Fruit fly (Drosophila melanogaster) whole organism, pupa: ENCODE results near the gene CG11498.

Experiments
- CG10348 ChIP-seq: fragments of 200-800 bp; sonication (Bioruptor generic); IDR thresholded peaks from 2 replicates; pipeline ENCODE4 v1.3.6; 2022; ENCODE audit warnings: missing biosample characterization, missing genetic modification characterization
- CG12605 ChIP-seq: fragments of 200-800 bp; sonication (Bioruptor generic); IDR thresholded peaks from 2 replicates; pipeline ENCODE4 v1.3.6; 2022; ENCODE audit warnings: missing biosample characterization, missing genetic modification characterization
- CG13204 ChIP-seq: fragments of 200-800 bp; sonication (Bioruptor generic); optimal IDR thresholded peaks from 2 replicates; lab custom pipeline; 2018; ENCODE audit warnings: missing biosample characterization, mild to moderate bottlenecking, missing genetic modification characterization, moderate library complexity
- CG14655 ChIP-seq: fragments of 200-800 bp; sonication (Bioruptor generic); optimal IDR thresholded peaks from 3 replicates; lab custom pipeline; 2017; ENCODE audit warnings: mild to moderate bottlenecking, missing biosample characterization, missing genetic modification reagents, missing genetic modification characterization
- CG15710 ChIP-seq: fragments of 200-800 bp; sonication (Bioruptor generic); optimal IDR thresholded peaks from 2 replicates; lab custom pipeline; 2018; ENCODE audit warnings: missing biosample characterization, mild to moderate bottlenecking, missing genetic modification characterization, moderate library complexity
- CG17806 ChIP-seq: fragments of 200-800 bp; sonication (Bioruptor generic); optimal IDR thresholded peaks from 2 replicates; lab custom pipeline; 2018; ENCODE audit warnings: missing biosample characterization, mild to moderate bottlenecking, missing genetic modification characterization, moderate library complexity
- CG32121 ChIP-seq: fragments of 200-800 bp; sonication (Bioruptor generic); IDR thresholded peaks from 2 replicates; pipeline ENCODE4 v1.3.6; 2022; ENCODE audit warnings: missing biosample characterization, missing genetic modification characterization
- CG34367 ChIP-seq: fragments of 200-800 bp; sonication (Bioruptor generic); optimal IDR thresholded peaks from 2 replicates; lab custom pipeline; 2018; ENCODE audit warnings: missing biosample characterization, mild to moderate bottlenecking, missing genetic modification characterization
- CG4496 ChIP-seq: fragments of 200-800 bp; sonication (Bioruptor generic); IDR thresholded peaks from 3 replicates; pipeline ENCODE4 v1.3.6; 2022; ENCODE audit warnings: missing biosample characterization, missing genetic modification characterization
- CG8159 ChIP-seq: fragments of 200-800 bp; sonication (Bioruptor generic); optimal IDR thresholded peaks from 3 replicates; lab custom pipeline; 2018; ENCODE audit warnings: missing biosample characterization, mild to moderate bottlenecking, missing genetic modification characterization, moderate library complexity
- CG8301 ChIP-seq: fragments of 200-800 bp; sonication (Bioruptor generic); optimal IDR thresholded peaks from 2 replicates; lab custom pipeline; 2018; ENCODE audit warnings: missing biosample characterization, mild to moderate bottlenecking, missing genetic modification characterization
- CG9948 ChIP-seq: fragments of 200-800 bp; sonication (Bioruptor generic); optimal IDR thresholded peaks from 2 replicates; lab custom pipeline; 2018; ENCODE audit warnings: missing biosample characterization, mild to moderate bottlenecking, missing genetic modification characterization, moderate library complexity
- D1 ChIP-seq: fragments of 200-800 bp; sonication (Bioruptor generic); optimal IDR thresholded peaks from 2 replicates; lab custom pipeline; 2018; ENCODE audit warnings: missing biosample characterization, mild to moderate bottlenecking, missing genetic modification characterization, moderate library complexity
- EcR ChIP-seq: fragments of 200-800 bp; sonication (Bioruptor generic); optimal IDR thresholded peaks from 3 replicates; lab custom pipeline; 2019; ENCODE audit warnings: missing biosample characterization, missing genetic modification characterization, mild to moderate bottlenecking, moderate library complexity, missing genetic modification reagents
- Ets98B ChIP-seq: fragments of 200-800 bp; sonication (Bioruptor generic); IDR thresholded peaks from 2 replicates; pipeline ENCODE4 v1.3.6; 2022; ENCODE audit warnings: missing biosample characterization, missing genetic modification characterization
- Pif1A ChIP-seq: fragments of 200-800 bp; sonication (Bioruptor generic); optimal IDR thresholded peaks from 3 replicates; lab custom pipeline; 2016; ENCODE audit warnings: missing biosample characterization, missing genetic modification characterization
- Pif1B ChIP-seq: fragments of 200-800 bp; sonication (Bioruptor generic); optimal IDR thresholded peaks from 3 replicates; lab custom pipeline; 2016; ENCODE audit warnings: missing biosample characterization, missing genetic modification characterization
- Snoo ChIP-seq: fragments of 200-800 bp; sonication (Bioruptor generic); optimal IDR thresholded peaks from 3 replicates; lab custom pipeline; 2017; ENCODE audit warnings: missing biosample characterization, mild to moderate bottlenecking, missing genetic modification characterization, inconsistent platforms
- fd96Ca ChIP-seq: fragments of 200-800 bp; sonication (Bioruptor generic); IDR thresholded peaks from 3 replicates; pipeline ENCODE4 v1.3.6; 2022; ENCODE audit warnings: missing biosample characterization, missing genetic modification characterization
- gl ChIP-seq: fragments of 200-800 bp; sonication (Bioruptor generic); optimal IDR thresholded peaks from 2 replicates; lab custom pipeline; 2018; ENCODE audit warnings: missing biosample characterization, mild to moderate bottlenecking, missing genetic modification characterization
- rn ChIP-seq: fragments of 200-800 bp; sonication (Bioruptor generic); IDR thresholded peaks from 2 replicates; pipeline ENCODE4 v1.3.6; 2022; ENCODE audit warnings: missing biosample characterization, missing genetic modification characterization

CG11498 gene

DNA sequence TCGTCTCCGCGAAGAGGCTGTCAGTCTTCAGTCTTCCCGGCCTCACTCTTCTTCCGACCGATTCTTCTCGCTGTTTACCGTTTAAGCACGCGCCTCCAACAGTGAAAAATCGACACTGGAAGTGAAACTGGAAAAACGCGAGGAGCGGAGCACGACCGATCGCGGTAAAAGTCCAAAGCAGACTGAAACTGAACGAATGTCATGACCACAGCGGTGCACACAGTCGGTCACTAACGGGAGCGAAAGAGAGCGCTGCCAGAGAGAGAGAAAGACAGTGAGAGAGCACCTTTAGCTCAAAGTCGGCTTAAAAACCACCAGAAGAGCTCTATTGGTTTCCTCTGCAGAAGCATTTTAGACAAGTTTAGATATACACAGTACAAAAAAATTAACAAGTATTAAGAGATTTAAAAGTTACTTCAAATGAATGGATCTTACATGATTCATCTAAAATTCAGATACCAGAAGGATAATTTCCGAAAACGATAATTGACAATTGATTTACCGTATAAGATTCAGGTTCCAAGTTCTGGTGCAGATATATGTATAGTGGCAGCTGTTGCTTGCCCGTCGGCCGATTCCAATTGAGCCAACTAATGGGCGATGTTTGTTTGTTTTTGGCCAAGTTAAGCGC lies at the start of gene CG11498:
Gene CG11498 (minus strand): TSS at position 162 of the 631 bp plus-strand sequence.
- TF ChIP-seq Snoo, result no peak
- TF ChIP-seq CG15710 (tag; lab: Kevin White, UChicago), result no peak
- no peak for TF ChIP-seq CG8159
- TF ChIP-seq EcR (GFP tag; lab: Kevin White, UChicago), result no peak
- TF ChIP-seq Ets98B (GFP tag; lab: Robert Waterston, UW), result peak; percentile 59; the same call in 1 of the 2 replicates
- TF ChIP-seq gl (tag; lab: Kevin White, UChicago), result no peak
- no peak for TF ChIP-seq CG8301
- no peak for TF ChIP-seq CG9948 (tag; lab: Kevin White, UChicago)
- TF ChIP-seq CG10348, result no peak
- TF ChIP-seq CG14655 (GFP tag; lab: Kevin White, UChicago), result peak; percentile 33
- TF ChIP-seq rn (GFP tag; lab: Robert Waterston, UW), result no peak
- peak; percentile 46 for TF ChIP-seq CG32121 (GFP tag; lab: Robert Waterston, UW)
- no peak for TF ChIP-seq D1 (tag; lab: Kevin White, UChicago)
- TF ChIP-seq Pif1B (GFP tag; lab: Kevin White, UChicago), result peak; percentile 30
- no peak for TF ChIP-seq CG17806 (tag; lab: Kevin White, UChicago)
- peak; percentile 36 for TF ChIP-seq CG13204 (GFP tag; lab: Kevin White, UChicago)
- peak; percentile 24; the same call in 1 of the 2 replicates for TF ChIP-seq CG12605 (GFP tag; lab: Robert Waterston, UW)
- TF ChIP-seq fd96Ca, result 0 out of 3 replicates have a peak, but pooled peaks have one; percentile 27
- TF ChIP-seq CG4496 (GFP tag; lab: Robert Waterston, UW), result peak; percentile 76
- TF ChIP-seq CG34367 (tag; lab: Kevin White, UChicago), result no peak
- TF ChIP-seq Pif1A (GFP tag; lab: Kevin White, UChicago), result peak; percentile 38
- TF ChIP-seq, all 21 proteins: peak for 9

DNA sequence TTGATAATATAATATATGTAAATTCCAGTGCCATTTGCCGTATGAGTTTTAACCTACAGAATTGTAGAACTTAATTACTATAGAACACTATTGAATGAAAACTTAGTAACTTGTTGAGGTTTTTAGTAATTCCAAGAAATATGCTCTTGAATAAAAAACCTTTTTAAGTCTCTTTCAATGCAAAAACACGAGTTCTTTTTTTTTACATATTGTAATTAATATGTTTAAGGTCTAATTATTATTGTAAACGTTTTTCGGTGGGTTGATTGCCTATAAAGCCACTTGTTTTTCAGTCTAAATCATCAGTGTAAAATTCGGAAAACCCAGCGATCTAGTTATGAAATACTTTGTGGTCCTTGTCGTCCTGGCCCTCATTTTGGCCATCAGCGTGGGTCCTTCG lies 49.4 kb upstream of the CG11498 start, which contains the start of gene Anp:
Gene Anp (plus strand): TSS at position 301 of the 400 bp plus-strand sequence.
- no peak for TF ChIP-seq CG34367 (tag; lab: Kevin White, UChicago)
- no peak for TF ChIP-seq Snoo
- no peak for TF ChIP-seq CG15710 (tag; lab: Kevin White, UChicago)
- TF ChIP-seq CG8301, result no peak
- TF ChIP-seq CG12605 (GFP tag; lab: Robert Waterston, UW), result no peak
- TF ChIP-seq CG32121 (GFP tag; lab: Robert Waterston, UW), result no peak
- TF ChIP-seq rn (GFP tag; lab: Robert Waterston, UW), result no peak
- no peak for TF ChIP-seq fd96Ca
- TF ChIP-seq Pif1B (GFP tag; lab: Kevin White, UChicago), result no peak
- no peak for TF ChIP-seq CG8159
- TF ChIP-seq CG14655 (GFP tag; lab: Kevin White, UChicago), result no peak
- no peak for TF ChIP-seq CG4496 (GFP tag; lab: Robert Waterston, UW)

DNA sequence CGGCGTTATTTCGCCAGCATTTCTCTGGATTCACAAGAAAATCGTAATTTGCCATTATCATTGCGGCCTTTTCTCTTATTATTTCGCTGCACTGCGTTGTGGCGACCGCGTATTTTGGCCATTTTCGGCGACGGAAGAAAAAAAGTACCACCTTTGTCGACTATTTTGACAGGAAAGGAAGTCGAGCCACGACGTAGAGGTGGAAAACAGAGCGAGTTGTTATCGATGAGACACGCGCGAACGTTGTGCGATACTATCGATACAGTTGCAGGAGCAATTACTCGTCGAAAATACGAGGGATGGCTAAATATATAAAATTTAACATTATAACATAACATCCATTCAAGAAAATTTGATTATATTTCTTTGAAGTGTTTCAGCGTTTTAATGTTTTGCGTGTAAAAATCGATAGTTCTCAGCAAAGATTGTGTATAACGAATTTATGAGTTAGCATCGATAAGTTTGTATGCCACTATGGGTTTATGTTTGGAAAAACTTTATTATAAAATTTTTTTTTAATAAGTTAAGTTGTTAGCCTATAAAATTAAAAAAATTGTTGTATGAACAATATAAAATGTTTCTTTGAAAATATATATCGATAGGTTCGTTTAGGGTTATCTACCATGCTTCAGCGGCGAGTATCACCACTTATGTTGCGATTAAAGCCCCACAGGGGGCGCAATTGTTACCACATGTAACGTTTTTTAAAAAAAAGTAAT lies 48.7 kb upstream of the CG11498 start, which contains the start of gene RpS7:
Gene RpS7 (minus strand): TSS at position 255 of the 719 bp plus-strand sequence.
- TF ChIP-seq gl (tag; lab: Kevin White, UChicago) (peak; percentile 73), D1 (tag; lab: Kevin White, UChicago) (no peak), Snoo (peak; percentile 80), CG17806 (tag; lab: Kevin White, UChicago) (no peak), CG8159 (peak; percentile 44), CG12605 (GFP tag; lab: Robert Waterston, UW) (peak; percentile 59; the same call in 1 of the 2 replicates), CG34367 (tag; lab: Kevin White, UChicago) (peak; percentile 65), CG13204 (GFP tag; lab: Kevin White, UChicago) (peak; percentile 55), fd96Ca (no peak), EcR (GFP tag; lab: Kevin White, UChicago) (no peak), CG4496 (GFP tag; lab: Robert Waterston, UW) (peak; percentile 85), CG8301 (peak; percentile 32), Pif1A (GFP tag; lab: Kevin White, UChicago) (peak; percentile 58), Pif1B (GFP tag; lab: Kevin White, UChicago) (peak; percentile 62), CG32121 (GFP tag; lab: Robert Waterston, UW) (peak; percentile 62), Ets98B (GFP tag; lab: Robert Waterston, UW) (peak; percentile 60), CG15710 (tag; lab: Kevin White, UChicago) (peak; percentile 45), rn (GFP tag; lab: Robert Waterston, UW) (0 out of 2 replicates have a peak, but pooled peaks have one; percentile 23), CG10348 (no peak), CG9948 (tag; lab: Kevin White, UChicago) (peak; percentile 18), CG14655 (GFP tag; lab: Kevin White, UChicago) (peak; percentile 25)

DNA sequence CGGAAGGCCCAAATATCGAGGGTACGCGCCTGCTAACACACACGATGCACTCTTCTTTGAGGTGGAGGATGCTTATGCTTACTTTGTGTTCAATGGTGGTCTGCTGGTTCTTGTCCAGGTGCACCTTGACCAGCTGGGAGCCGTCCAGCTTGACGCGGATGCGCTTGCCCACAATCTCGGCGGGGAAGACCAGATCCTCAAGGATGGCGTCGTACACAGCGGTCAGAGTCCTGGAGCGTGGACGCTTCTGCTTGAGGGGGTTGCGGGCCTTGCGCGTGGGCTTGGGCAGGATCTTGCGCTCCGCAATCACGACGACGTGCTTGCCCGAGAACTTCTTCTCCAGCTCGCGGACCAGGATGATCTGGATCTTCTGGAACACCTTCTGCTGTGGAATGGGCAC lies 47.7 kb upstream of the CG11498 start:
- TF ChIP-seq D1 (tag; lab: Kevin White, UChicago) (no peak), Pif1B (GFP tag; lab: Kevin White, UChicago) (no peak), CG12605 (GFP tag; lab: Robert Waterston, UW) (no peak), rn (GFP tag; lab: Robert Waterston, UW) (no peak), CG9948 (tag; lab: Kevin White, UChicago) (no peak), CG8301 (no peak), fd96Ca (no peak), CG17806 (tag; lab: Kevin White, UChicago) (no peak), Ets98B (GFP tag; lab: Robert Waterston, UW) (no peak), CG4496 (GFP tag; lab: Robert Waterston, UW) (no peak), CG34367 (tag; lab: Kevin White, UChicago) (no peak), CG8159 (no peak), gl (tag; lab: Kevin White, UChicago) (no peak)
- TF ChIP-seq, all 21 proteins: peak for 0
